Worm (Caenorhabditis elegans) whole organism, L4/young adult: Measurements from ENCODE around the gene K09H11.9.

ENCODE experiments used
- dao-5 ChIP-seq: sonication (generic microtip); optimal IDR thresholded peaks from 2 replicates; lab custom pipeline; 2016; ENCODE audit warnings: missing genotype, missing genetic modification characterization, moderate library complexity, missing compliant biosample characterization
- him-1 ChIP-seq: sonication (generic microtip); optimal IDR thresholded peaks from 2 replicates; lab custom pipeline; 2016; ENCODE audit warnings: missing genotype, missing genetic modification reagents, missing genetic modification characterization, missing compliant biosample characterization

DNA sequence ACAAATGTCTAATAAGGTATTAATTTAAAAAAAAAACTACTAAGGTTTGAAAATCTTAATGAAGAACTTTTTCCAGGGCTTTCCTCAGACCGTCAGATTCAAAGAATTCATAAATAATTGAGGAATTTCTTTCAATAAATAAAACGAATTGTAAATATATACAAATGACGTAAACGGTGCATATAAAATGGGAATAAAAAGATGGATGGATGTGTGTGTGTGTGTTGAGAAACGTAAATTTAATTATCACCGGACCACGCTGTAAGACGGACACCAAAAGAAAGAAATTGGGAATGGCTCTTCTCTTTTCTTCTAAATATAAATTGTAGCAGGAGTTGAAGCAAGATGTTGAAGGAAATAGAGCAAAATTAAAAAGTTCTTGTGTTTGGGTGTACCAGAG is 29.8 kb upstream of the K09H11.9 start:
- no peak for TF ChIP-seq him-1
- TF ChIP-seq dao-5 (tag; lab: Kevin White, UChicago): no peak
